Worm (Caenorhabditis elegans) whole organism, late embryonic: Measurements from ENCODE around the gene R10D12.1.

Experiments
- C08G9.2 ChIP-seq: sonication (generic microtip); optimal IDR thresholded peaks from 2 replicates; lab custom pipeline; 2016; ENCODE audit warnings: mild to moderate bottlenecking, missing genetic modification characterization, moderate library complexity, missing compliant biosample characterization
- C38D4.7 ChIP-seq: fragments of 200-800 bp; sonication (Bioruptor generic); optimal IDR thresholded peaks from 2 replicates; lab custom pipeline; 2018; ENCODE audit warnings: mild to moderate bottlenecking, missing genetic modification characterization, moderate library complexity, missing compliant biosample characterization
- Y22D7AL.16 ChIP-seq: sonication (generic microtip); optimal IDR thresholded peaks from 2 replicates; lab custom pipeline; 2016; ENCODE audit warnings: missing genetic modification characterization, missing compliant biosample characterization
- ahr-1 ChIP-seq: sonication (generic microtip); optimal IDR thresholded peaks from 2 replicates; lab custom pipeline; 2016; ENCODE audit warnings: missing genetic modification characterization, missing compliant biosample characterization
- ceh-18 ChIP-seq: sonication (generic microtip); optimal IDR thresholded peaks from 2 replicates; lab custom pipeline; 2016; ENCODE audit warnings: missing genetic modification characterization, missing compliant biosample characterization
- ceh-22 ChIP-seq: sonication (generic microtip); optimal IDR thresholded peaks from 2 replicates; lab custom pipeline; 2017; ENCODE audit warnings: missing biosample characterization, missing genetic modification characterization
- ceh-24 ChIP-seq: sonication (generic microtip); optimal IDR thresholded peaks from 2 replicates; lab custom pipeline; 2016; ENCODE audit warnings: mild to moderate bottlenecking, missing genetic modification characterization, missing compliant biosample characterization
- ceh-30 ChIP-seq: fragments of 150-350 bp; optimal IDR thresholded peaks from 2 replicates; lab custom pipeline; 2014; ENCODE audit warnings: missing biosample characterization, missing genetic modification characterization
- ceh-34 ChIP-seq: sonication (generic microtip); optimal IDR thresholded peaks from 2 replicates; lab custom pipeline; 2016; ENCODE audit warnings: mild to moderate bottlenecking, missing genetic modification characterization, missing compliant biosample characterization
- ceh-48 ChIP-seq: sonication (generic microtip); optimal IDR thresholded peaks from 2 replicates; lab custom pipeline; 2016; ENCODE audit warnings: missing genetic modification characterization, inconsistent platforms, missing compliant biosample characterization
- ceh-6 ChIP-seq: fragments of 200-800 bp; sonication (Bioruptor generic); optimal IDR thresholded peaks from 2 replicates; lab custom pipeline; 2018; ENCODE audit warnings: mild to moderate bottlenecking, missing genetic modification characterization, missing compliant biosample characterization
- ceh-9 ChIP-seq: sonication (generic microtip); optimal IDR thresholded peaks from 2 replicates; lab custom pipeline; 2016; ENCODE audit warnings: mild to moderate bottlenecking, missing genetic modification characterization, inconsistent platforms, missing compliant biosample characterization
- che-1 ChIP-seq: sonication (generic microtip); optimal IDR thresholded peaks from 2 replicates; lab custom pipeline; 2016; ENCODE audit warnings: mild to moderate bottlenecking, missing genetic modification characterization, missing compliant biosample characterization
- dve-1 ChIP-seq: sonication (generic microtip); optimal IDR thresholded peaks from 2 replicates; lab custom pipeline; 2017; ENCODE audit warnings: antibody characterized with exemption, mild to moderate bottlenecking, missing genetic modification characterization, missing compliant biosample characterization
- elt-2 ChIP-seq: sonication (generic microtip); optimal IDR thresholded peaks from 2 replicates; lab custom pipeline; 2016; ENCODE audit warnings: missing genetic modification reagents, missing genetic modification characterization, missing compliant biosample characterization
- elt-4 ChIP-seq: sonication (generic microtip); optimal IDR thresholded peaks from 2 replicates; lab custom pipeline; 2016; ENCODE audit warnings: missing genetic modification characterization, missing compliant biosample characterization
- fkh-10 ChIP-seq: fragments of 150-350 bp; optimal IDR thresholded peaks from 2 replicates; lab custom pipeline; 2014; ENCODE audit warnings: missing biosample characterization, missing genetic modification reagents, missing genetic modification characterization
- fkh-6 ChIP-seq: sonication (generic microtip); optimal IDR thresholded peaks from 2 replicates; lab custom pipeline; 2016; ENCODE audit warnings: missing genetic modification characterization, missing compliant biosample characterization
- gmeb-2 ChIP-seq: sonication (generic microtip); optimal IDR thresholded peaks from 2 replicates; lab custom pipeline; 2016; ENCODE audit warnings: missing genetic modification characterization, inconsistent platforms, missing compliant biosample characterization
- hlh-13 ChIP-seq: fragments of 200-800 bp; sonication (Bioruptor generic); optimal IDR thresholded peaks from 2 replicates; lab custom pipeline; 2018; ENCODE audit warnings: mild to moderate bottlenecking, missing genetic modification characterization, missing compliant biosample characterization
- hlh-30 ChIP-seq: sonication (generic microtip); optimal IDR thresholded peaks from 2 replicates; lab custom pipeline; 2017; ENCODE audit warnings: antibody characterized with exemption, missing genetic modification characterization, missing compliant biosample characterization; ENCODE audit not compliant: insufficient read depth
- hlh-6 ChIP-seq: sonication (generic microtip); optimal IDR thresholded peaks from 2 replicates; lab custom pipeline; 2016; ENCODE audit warnings: missing genotype, missing genetic modification characterization, missing compliant biosample characterization
- lim-6 ChIP-seq: sonication (generic microtip); optimal IDR thresholded peaks from 2 replicates; lab custom pipeline; 2016; ENCODE audit warnings: missing genetic modification characterization, missing compliant biosample characterization
- madf-2 ChIP-seq: sonication (generic microtip); optimal IDR thresholded peaks from 2 replicates; lab custom pipeline; 2017; ENCODE audit warnings: missing genetic modification characterization, missing compliant biosample characterization
- mec-3 ChIP-seq: sonication (generic microtip); optimal IDR thresholded peaks from 2 replicates; lab custom pipeline; 2016; ENCODE audit warnings: borderline replicate concordance, missing genetic modification characterization, missing compliant biosample characterization
- nfya-1 ChIP-seq: sonication (generic microtip); optimal IDR thresholded peaks from 2 replicates; lab custom pipeline; 2017; ENCODE audit warnings: missing genetic modification characterization, mild to moderate bottlenecking, missing compliant biosample characterization, antibody characterized with exemption, moderate library complexity
- nhr-11 ChIP-seq: fragments of 150-350 bp; optimal IDR thresholded peaks from 2 replicates; lab custom pipeline; 2014; ENCODE audit warnings: missing biosample characterization, missing genetic modification characterization
- nhr-232 ChIP-seq: sonication (generic microtip); optimal IDR thresholded peaks from 2 replicates; lab custom pipeline; 2016; ENCODE audit warnings: missing genetic modification characterization, missing compliant biosample characterization
- npax-4 ChIP-seq: sonication (generic microtip); optimal IDR thresholded peaks from 2 replicates; lab custom pipeline; 2016; ENCODE audit warnings: missing genetic modification characterization, missing compliant biosample characterization
- odd-2 ChIP-seq: sonication (generic microtip); optimal IDR thresholded peaks from 2 replicates; lab custom pipeline; 2017; ENCODE audit warnings: antibody characterized with exemption, mild to moderate bottlenecking, missing genetic modification characterization, missing compliant biosample characterization
- pag-3 ChIP-seq: sonication (generic microtip); optimal IDR thresholded peaks from 2 replicates; lab custom pipeline; 2016; ENCODE audit warnings: missing compliant biosample characterization, missing genetic modification characterization, borderline replicate concordance
- pax-1 ChIP-seq: fragments of 150-350 bp; optimal IDR thresholded peaks from 2 replicates; lab custom pipeline; 2014; ENCODE audit warnings: missing biosample characterization, missing genetic modification characterization
- pha-2 ChIP-seq: sonication (generic microtip); optimal IDR thresholded peaks from 2 replicates; lab custom pipeline; 2017; ENCODE audit warnings: mild to moderate bottlenecking, missing genetic modification characterization, missing compliant biosample characterization
- pha-4 ChIP-seq: fragments of 150-350 bp; optimal IDR thresholded peaks from 2 replicates; lab custom pipeline; 2018; ENCODE audit warnings: missing biosample characterization, missing genetic modification reagents, missing genetic modification characterization
- pros-1 ChIP-seq: fragments of 150-350 bp; optimal IDR thresholded peaks from 2 replicates; lab custom pipeline; 2014; ENCODE audit warnings: missing biosample characterization, missing genetic modification reagents, missing genetic modification characterization
- ref-2 ChIP-seq: sonication (generic microtip); optimal IDR thresholded peaks from 2 replicates; lab custom pipeline; 2016; ENCODE audit warnings: missing genetic modification characterization, missing compliant biosample characterization
- sdc-2 ChIP-seq: sonication (generic microtip); optimal IDR thresholded peaks from 2 replicates; lab custom pipeline; 2016; ENCODE audit warnings: missing genotype, missing genetic modification characterization, missing compliant biosample characterization
- sox-2 ChIP-seq: fragments of 200-800 bp; sonication (Bioruptor generic); IDR thresholded peaks from 2 replicates; pipeline ENCODE4 v1.3.6; 2022; ENCODE audit warnings: missing genetic modification reagents, missing genetic modification characterization, missing compliant biosample characterization
- tbx-7 ChIP-seq: sonication (generic microtip); optimal IDR thresholded peaks from 2 replicates; lab custom pipeline; 2016; ENCODE audit warnings: missing genotype, missing genetic modification characterization, missing compliant biosample characterization
- ttx-3 ChIP-seq: sonication (generic microtip); optimal IDR thresholded peaks from 2 replicates; lab custom pipeline; 2016; ENCODE audit warnings: missing genetic modification reagents, missing genetic modification characterization, missing compliant biosample characterization
- unc-42 ChIP-seq: sonication (generic microtip); optimal IDR thresholded peaks from 2 replicates; lab custom pipeline; 2016; ENCODE audit warnings: missing genotype, missing genetic modification characterization, missing compliant biosample characterization
- unc-55 ChIP-seq: sonication (generic microtip); optimal IDR thresholded peaks from 2 replicates; lab custom pipeline; 2017; ENCODE audit warnings: missing biosample characterization, missing genetic modification reagents, missing genetic modification characterization
- zip-5 ChIP-seq: sonication (generic microtip); optimal IDR thresholded peaks from 2 replicates; lab custom pipeline; 2016; ENCODE audit warnings: missing genetic modification characterization, missing compliant biosample characterization
- ztf-16 ChIP-seq: sonication (generic microtip); optimal IDR thresholded peaks from 2 replicates; lab custom pipeline; 2017; ENCODE audit warnings: missing genetic modification characterization, missing compliant biosample characterization

R10D12.1 gene

ce11 chrV:13936052-13936451 is 1.6 kb upstream of the R10D12.1 start:
- TF ChIP-seq sox-2 (GFP tag; lab: Robert Waterston, UW) (no peak), ceh-24 (tag; lab: Kevin White, UChicago) (no peak), hlh-6 (no peak), nhr-11 (tag; lab: Kevin White, UChicago) (no peak), nhr-232 (no peak), nfya-1 (tag; lab: Kevin White, UChicago) (no peak), ceh-34 (no peak), ceh-6 (GFP tag; lab: Kevin White, UChicago) (no peak), ceh-48 (tag; lab: Kevin White, UChicago) (no peak), C08G9.2 (no peak), fkh-6 (no peak), hlh-30 (tag; lab: Kevin White, UChicago) (no peak), sdc-2 (tag; lab: Kevin White, UChicago) (no peak), ceh-9 (tag; lab: Kevin White, UChicago) (no peak), hlh-13 (GFP tag; lab: Kevin White, UChicago) (no peak)

- TF ChIP-seq pax-1 (tag; lab: Kevin White, UChicago) (no peak), fkh-10 (GFP tag; lab: Kevin White, UChicago) (no peak), sox-2 (GFP tag; lab: Robert Waterston, UW) (no peak), C38D4.7 (GFP tag; lab: Kevin White, UChicago) (no peak), ceh-30 (tag; lab: Kevin White, UChicago) (no peak), ceh-18 (tag; lab: Kevin White, UChicago) (no peak), dve-1 (no peak), ttx-3 (tag; lab: Kevin White, UChicago) (no peak), madf-2 (tag; lab: Kevin White, UChicago) (no peak), npax-4 (tag; lab: Kevin White, UChicago) (no peak), Y22D7AL.16 (tag; lab: Kevin White, UChicago) (no peak), elt-4 (tag; lab: Kevin White, UChicago) (no peak), ahr-1 (tag; lab: Kevin White, UChicago) (no peak), pha-4 (tag; lab: Kevin White, UChicago) (no peak), che-1 (no peak), unc-55 (GFP tag; lab: Kevin White, UChicago) (no peak), fkh-6 (no peak), pha-2 (no peak)
Measured at ce11 chrV:13935423-13935822, 978 bp upstream of the R10D12.1 start.

ce11 chrV:13931952-13932351 is 2.5 kb downstream of the R10D12.1 start:
- TF ChIP-seq pag-3 (tag; lab: Kevin White, UChicago) (no peak), dve-1 (no peak), gmeb-2 (tag; lab: Kevin White, UChicago) (no peak), ceh-22 (tag; lab: Kevin White, UChicago) (no peak), nfya-1 (tag; lab: Kevin White, UChicago) (no peak), ahr-1 (tag; lab: Kevin White, UChicago) (no peak), pha-2 (no peak), hlh-30 (tag; lab: Kevin White, UChicago) (no peak), elt-4 (tag; lab: Kevin White, UChicago) (no peak)

- TF ChIP-seq pax-1 (tag; lab: Kevin White, UChicago) (no peak), tbx-7 (no peak), C38D4.7 (GFP tag; lab: Kevin White, UChicago) (no peak), odd-2 (tag; lab: Kevin White, UChicago) (no peak), ceh-34 (no peak), zip-5 (tag; lab: Kevin White, UChicago) (no peak), npax-4 (tag; lab: Kevin White, UChicago) (no peak), ceh-22 (tag; lab: Kevin White, UChicago) (no peak), ztf-16 (tag; lab: Kevin White, UChicago) (no peak), ref-2 (tag; lab: Kevin White, UChicago) (no peak), elt-2 (tag; lab: Kevin White, UChicago) (no peak), sdc-2 (tag; lab: Kevin White, UChicago) (no peak), unc-42 (tag; lab: Kevin White, UChicago) (no peak), fkh-10 (GFP tag; lab: Kevin White, UChicago) (no peak), hlh-6 (no peak), pros-1 (tag; lab: Kevin White, UChicago) (no peak), lim-6 (no peak), mec-3 (no peak)
Measured at ce11 chrV:13931225-13931624, 3.2 kb downstream of the R10D12.1 start, which contains the start of gene C06B3.16. Gene C06B3.16, plus strand, starts transcription at chrV:13931525.
